Fruit fly (Drosophila melanogaster): ENCODE measurements around the gene Cad87A.
A peak's percentile ranks its signal among the peaks of the same experiment; 100 is the strongest.

Gene Cad87A

dm6 chr3R:11882506-11882953 is 66.4 kb downstream of the Cad87A start, which contains the start of the genes CG6962 and CG31368 (continued):
- TF ChIP-seq bsh (GFP tag; optimal IDR thresholded peaks at IDR 0.05) (peak in 1 of 2 experiments; percentile 82), fru (optimal IDR thresholded peaks at IDR 0.05) (no peak), dan (GFP tag; IDR thresholded peaks at IDR 0.05) (no peak), pros (GFP tag; optimal IDR thresholded peaks at IDR 0.05) (no peak), Hr39 (optimal IDR thresholded peaks at IDR 0.05) (no peak), CG31441 (GFP tag; IDR thresholded peaks at IDR 0.05) (peak; percentile 84), danr (GFP tag; IDR thresholded peaks at IDR 0.05) (peak; percentile 48), CG32532 (GFP tag; IDR thresholded peaks at IDR 0.05) (peak; percentile 90), abd-A (tag; optimal IDR thresholded peaks at IDR 0.05) (no peak), CG1603 (tag; optimal IDR thresholded peaks at IDR 0.05) (peak; percentile 70), Bteb2 (GFP tag; optimal IDR thresholded peaks at IDR 0.05) (peak; percentile 66), CG18764 (GFP tag; optimal IDR thresholded peaks at IDR 0.05) (peak; percentile 76), ewg (GFP tag; optimal IDR thresholded peaks at IDR 0.05) (peak; percentile 71), Taf1 (GFP tag; IDR thresholded peaks at IDR 0.05) (peak; percentile 62; the same call in 1 of the 2 replicates), NC2α (GFP tag; optimal IDR thresholded peaks at IDR 0.05) (peak; percentile 9), gsb-n (tag; optimal IDR thresholded peaks at IDR 0.05) (peak; percentile 74), D19A (tag; optimal IDR thresholded peaks at IDR 0.05) (peak; percentile 71), Atf3 (GFP tag; optimal IDR thresholded peaks at IDR 0.05) (peak; percentile 48), Hsf (GFP tag; optimal IDR thresholded peaks at IDR 0.05) (peak; percentile 84), en (GFP tag; optimal IDR thresholded peaks at IDR 0.05) (no peak), CG17829 (tag; optimal IDR thresholded peaks at IDR 0.05) (peak; percentile 90), CG8290 (GFP tag; optimal IDR thresholded peaks at IDR 0.05) (peak; percentile 66), CG8290 (tag; optimal IDR thresholded peaks at IDR 0.05) (no peak), Bgb (GFP tag; IDR thresholded peaks at IDR 0.05; ENCODE audit: partially characterized antibody) (no peak), grn (GFP tag; optimal IDR thresholded peaks at IDR 0.05) (no peak), az2 (GFP tag; optimal IDR thresholded peaks at IDR 0.05) (peak; percentile 85), tio (GFP tag; optimal IDR thresholded peaks at IDR 0.05) (peak; percentile 76), Hr51 (GFP tag; optimal IDR thresholded peaks at IDR 0.05) (peak; percentile 68 to 80), Elba2 (GFP tag; optimal IDR thresholded peaks at IDR 0.05) (peak; percentile 32), yki (optimal IDR thresholded peaks at IDR 0.05) (no peak), CG12942 (GFP tag; optimal IDR thresholded peaks at IDR 0.05) (peak; percentile 79), CG9876 (GFP tag; optimal IDR thresholded peaks at IDR 0.05) (peak; percentile 38), Atf6 (GFP tag; IDR thresholded peaks at IDR 0.05) (peak; percentile 83), CHES-1-like (GFP tag; optimal IDR thresholded peaks at IDR 0.05) (peak; percentile 73), sd (tag; optimal IDR thresholded peaks at IDR 0.05) (peak; percentile 91), ac (GFP tag; optimal IDR thresholded peaks at IDR 0.05) (no peak), CG17328 (GFP tag; IDR thresholded peaks at IDR 0.05) (peak; percentile 64), bab2 (GFP tag; optimal IDR thresholded peaks at IDR 0.05) (peak; percentile 66), klu (GFP tag; IDR thresholded peaks at IDR 0.05) (peak; percentile 86), aop (GFP tag; IDR thresholded peaks at IDR 0.05) (peak; percentile 28; the same call in 1 of the 2 replicates), jumu (GFP tag; optimal IDR thresholded peaks at IDR 0.05) (peak; percentile 63), sim (GFP tag; IDR thresholded peaks at IDR 0.05) (no peak), CG7928 (GFP tag; optimal IDR thresholded peaks at IDR 0.05) (peak; percentile 95), pzg (GFP tag; optimal IDR thresholded peaks at IDR 0.05) (peak; percentile 67), CG10565 (GFP tag; optimal IDR thresholded peaks at IDR 0.05) (peak; percentile 22), fd102C (GFP tag; optimal IDR thresholded peaks at IDR 0.05) (peak; percentile 27), MTF-1 (GFP tag; optimal IDR thresholded peaks at IDR 0.05; ENCODE audit: borderline replicate concordance) (peak; percentile 37), lab (GFP tag; optimal IDR thresholded peaks at IDR 0.05) (no peak), sna (GFP tag; IDR thresholded peaks at IDR 0.05; ENCODE audit: partially characterized antibody) (no peak), CG7357 (GFP tag; IDR thresholded peaks at IDR 0.05) (peak; percentile 98), disco-r (GFP tag; optimal IDR thresholded peaks at IDR 0.05) (peak; percentile 7), CG17802 (tag; optimal IDR thresholded peaks at IDR 0.05) (peak; percentile 82)

Measured in whole organism, embryonic.